Worm (Caenorhabditis elegans) whole organism, young adult: ENCODE data around the gene ecps-1.
A peak's percentile ranks its signal among the peaks of the same experiment; 100 is the strongest.

Experiments used
- B0019.2 ChIP-seq: fragments of 200-800 bp; sonication (Bioruptor generic); conservative IDR thresholded peaks from 2 replicates; pipeline ENCODE4 v1.3.6; 2022; ENCODE audit warnings: missing genetic modification reagents, missing genetic modification characterization, missing compliant biosample characterization
- B0035.1 ChIP-seq: sonication (generic microtip); optimal IDR thresholded peaks from 2 replicates; lab custom pipeline; 2016; ENCODE audit warnings: missing genetic modification characterization, mild to moderate bottlenecking, missing compliant biosample characterization, missing genotype, missing genetic modification reagents
- C17E4.6 ChIP-seq: fragments of 200-800 bp; sonication (Bioruptor generic); IDR thresholded peaks from 2 replicates; pipeline ENCODE4 v1.3.6; 2022; ENCODE audit warnings: missing genetic modification reagents, missing genetic modification characterization, missing compliant biosample characterization
- D2030.7 ChIP-seq: fragments of 200-800 bp; sonication (Bioruptor generic); IDR thresholded peaks from 2 replicates; pipeline ENCODE4 v1.3.6; 2022; ENCODE audit warnings: missing genetic modification reagents, missing genetic modification characterization, missing compliant biosample characterization
- F49E8.2 ChIP-seq: sonication (generic microtip); optimal IDR thresholded peaks from 3 replicates; lab custom pipeline; 2017; ENCODE audit warnings: missing genetic modification characterization, mild to moderate bottlenecking, missing compliant biosample characterization, antibody characterized with exemption, moderate library complexity; ENCODE audit not compliant: insufficient read depth
- F55B11.4 ChIP-seq: sonication (generic microtip); optimal IDR thresholded peaks from 2 replicates; lab custom pipeline; 2016; ENCODE audit warnings: missing compliant biosample characterization, missing genetic modification characterization, borderline replicate concordance; ENCODE audit not compliant: insufficient read depth
- K11D2.4 ChIP-seq: fragments of 200-800 bp; sonication (Bioruptor generic); IDR thresholded peaks from 2 replicates; pipeline ENCODE4 v1.3.6; 2022; ENCODE audit warnings: missing genetic modification reagents, missing genetic modification characterization, missing compliant biosample characterization
- K12H6.12 ChIP-seq: fragments of 200-800 bp; sonication (Bioruptor generic); optimal IDR thresholded peaks from 2 replicates; lab custom pipeline; 2018; ENCODE audit warnings: mild to moderate bottlenecking, missing genetic modification characterization, missing compliant biosample characterization
- ZK185.1 ChIP-seq: sonication (generic microtip); optimal IDR thresholded peaks from 2 replicates; lab custom pipeline; 2016; ENCODE audit warnings: mild to moderate bottlenecking, missing genetic modification characterization, missing compliant biosample characterization; ENCODE audit not compliant: poor library complexity, severe bottlenecking
- athp-1 ChIP-seq: sonication (generic microtip); optimal IDR thresholded peaks from 2 replicates; lab custom pipeline; 2017; ENCODE audit warnings: mild to moderate bottlenecking, missing genetic modification characterization, missing compliant biosample characterization
- attf-3 ChIP-seq: fragments of 200-800 bp; sonication (Bioruptor generic); conservative IDR thresholded peaks from 2 replicates; pipeline ENCODE4 v1.3.6; 2022; ENCODE audit warnings: missing genetic modification reagents, missing genetic modification characterization, missing compliant biosample characterization
- attf-5 ChIP-seq: fragments of 200-800 bp; sonication (Bioruptor generic); optimal IDR thresholded peaks from 2 replicates; lab custom pipeline; 2018; ENCODE audit warnings: mild to moderate bottlenecking, missing genetic modification characterization, missing compliant biosample characterization
- attf-6 ChIP-seq: fragments of 200-800 bp; sonication (Bioruptor generic); IDR thresholded peaks from 2 replicates; pipeline ENCODE4 v1.3.6; 2022; ENCODE audit warnings: missing genetic modification reagents, missing genetic modification characterization, missing compliant biosample characterization
- bed-2 ChIP-seq: fragments of 200-800 bp; sonication (Bioruptor generic); IDR thresholded peaks from 2 replicates; pipeline ENCODE4 v1.3.6; 2022; ENCODE audit warnings: missing genetic modification reagents, missing genetic modification characterization, missing compliant biosample characterization
- cebp-2 ChIP-seq: fragments of 200-800 bp; sonication (Bioruptor generic); IDR thresholded peaks from 2 replicates; pipeline ENCODE4 v1.3.6; 2022; ENCODE audit warnings: missing genetic modification characterization, missing compliant biosample characterization
- ceh-100 ChIP-seq: fragments of 200-800 bp; sonication (Bioruptor generic); IDR thresholded peaks from 2 replicates; pipeline ENCODE4 v1.3.6; 2022; ENCODE audit warnings: missing genetic modification reagents, missing genetic modification characterization, missing compliant biosample characterization
- ceh-91 ChIP-seq: fragments of 200-800 bp; sonication (Bioruptor generic); IDR thresholded peaks from 2 replicates; pipeline ENCODE4 v1.3.6; 2022; ENCODE audit warnings: missing genetic modification reagents, missing genetic modification characterization, missing compliant biosample characterization
- die-1 ChIP-seq: sonication (generic microtip); optimal IDR thresholded peaks from 2 replicates; lab custom pipeline; 2016; ENCODE audit warnings: missing genotype, mild to moderate bottlenecking, missing genetic modification characterization, missing compliant biosample characterization
- dox-1 ChIP-seq: fragments of 200-800 bp; sonication (Bioruptor generic); IDR thresholded peaks from 2 replicates; pipeline ENCODE4 v1.3.6; 2022; ENCODE audit warnings: missing genetic modification reagents, missing genetic modification characterization, missing compliant biosample characterization
- egrh-3 ChIP-seq: fragments of 200-800 bp; sonication (Bioruptor generic); IDR thresholded peaks from 2 replicates; pipeline ENCODE4 v1.3.6; 2022; ENCODE audit warnings: missing genetic modification reagents, missing genetic modification characterization, missing compliant biosample characterization
- fkh-3 ChIP-seq: sonication (generic microtip); optimal IDR thresholded peaks from 2 replicates; lab custom pipeline; 2016; ENCODE audit warnings: mild to moderate bottlenecking, missing genetic modification characterization, missing compliant biosample characterization
- gei-17 ChIP-seq: fragments of 200-800 bp; sonication (Bioruptor generic); optimal IDR thresholded peaks from 2 replicates; lab custom pipeline; 2018; ENCODE audit warnings: mild to moderate bottlenecking, missing genetic modification characterization, missing compliant biosample characterization
- hlh-12 ChIP-seq: sonication (generic microtip); optimal IDR thresholded peaks from 2 replicates; lab custom pipeline; 2016; ENCODE audit warnings: missing genetic modification characterization, missing compliant biosample characterization
- hrde-1 ChIP-seq: sonication (generic microtip); optimal IDR thresholded peaks from 2 replicates; lab custom pipeline; 2016; ENCODE audit warnings: missing genetic modification characterization, mild to moderate bottlenecking, missing compliant biosample characterization, moderate library complexity, missing genotype, missing genetic modification reagents, borderline replicate concordance
- hsf-1 ChIP-seq: fragments of 200-800 bp; sonication (Bioruptor generic); IDR thresholded peaks from 2 replicates; pipeline ENCODE4 v1.3.6; 2022; ENCODE audit warnings: missing genetic modification reagents, missing genetic modification characterization, missing compliant biosample characterization
- let-526 ChIP-seq: fragments of 200-800 bp; sonication (Bioruptor generic); IDR thresholded peaks from 2 replicates; pipeline ENCODE4 v1.3.6; 2022; ENCODE audit warnings: missing genetic modification reagents, missing genetic modification characterization, missing compliant biosample characterization
- lin-26 ChIP-seq: fragments of 200-800 bp; sonication (Bioruptor generic); IDR thresholded peaks from 2 replicates; pipeline ENCODE4 v1.3.6; 2022; ENCODE audit warnings: missing genetic modification reagents, missing genetic modification characterization, missing compliant biosample characterization
- lin-35 ChIP-seq, 3 experiments: fragments of 150-350 bp in 2 of 3; sonication (generic microtip) in 1 of 3; optimal IDR thresholded peaks; 2 replicates each; lab custom pipeline; 2014 to 2018; ENCODE audit warnings: missing biosample characterization in 3 of 3, missing genetic modification characterization in 3 of 3, missing genetic modification reagents in 3 of 3
- madf-10 ChIP-seq: sonication (generic microtip); optimal IDR thresholded peaks from 2 replicates; lab custom pipeline; 2016; ENCODE audit warnings: mild to moderate bottlenecking, missing genetic modification characterization, missing compliant biosample characterization
- madf-3 ChIP-seq: fragments of 200-800 bp; sonication (Bioruptor generic); IDR thresholded peaks from 2 replicates; pipeline ENCODE4 v1.3.6; 2022; ENCODE audit warnings: missing genetic modification reagents, missing genetic modification characterization, missing compliant biosample characterization
- madf-6 ChIP-seq: fragments of 200-800 bp; sonication (Bioruptor generic); IDR thresholded peaks from 2 replicates; pipeline ENCODE4 v1.3.6; 2022; ENCODE audit warnings: missing genetic modification reagents, missing genetic modification characterization, missing compliant biosample characterization
- madf-8 ChIP-seq: fragments of 200-800 bp; sonication (Bioruptor generic); conservative IDR thresholded peaks from 2 replicates; pipeline ENCODE4 v1.3.6; 2022; ENCODE audit warnings: missing genetic modification reagents, missing genetic modification characterization, missing compliant biosample characterization
- nfya-2 ChIP-seq: fragments of 200-800 bp; sonication (Bioruptor generic); IDR thresholded peaks from 2 replicates; pipeline ENCODE4 v1.3.6; 2022; ENCODE audit warnings: missing genetic modification reagents, missing genetic modification characterization, missing compliant biosample characterization
- nfyb-1 ChIP-seq: fragments of 200-800 bp; sonication (Bioruptor generic); IDR thresholded peaks from 2 replicates; pipeline ENCODE4 v1.3.6; 2022; ENCODE audit warnings: missing genetic modification reagents, missing genetic modification characterization, missing compliant biosample characterization
- nhr-80 ChIP-seq: sonication (generic microtip); optimal IDR thresholded peaks from 2 replicates; lab custom pipeline; 2016; ENCODE audit warnings: missing genetic modification characterization, missing compliant biosample characterization
- pha-4 ChIP-seq: fragments of 150-350 bp; sonication (generic microtip); optimal IDR thresholded peaks from 2 replicates; lab custom pipeline; 2014; ENCODE audit warnings: missing biosample characterization, missing genetic modification reagents, missing genetic modification characterization
- rcor-1 ChIP-seq: fragments of 200-800 bp; sonication (Bioruptor generic); IDR thresholded peaks from 2 replicates; pipeline ENCODE4 v1.3.6; 2022; ENCODE audit warnings: missing genetic modification reagents, missing genetic modification characterization, missing compliant biosample characterization
- rec-8 ChIP-seq, 2 experiments: sonication (generic microtip); optimal IDR thresholded peaks; 2 replicates each; lab custom pipeline; 2016; ENCODE audit warnings: mild to moderate bottlenecking in 2 of 2, missing genetic modification characterization in 2 of 2, missing genetic modification reagents in 2 of 2, missing genotype in 2 of 2, missing biosample characterization in 1 of 2, missing compliant biosample characterization in 1 of 2, moderate library complexity in 1 of 2
- snpc-1.3 ChIP-seq: sonication (generic microtip); optimal IDR thresholded peaks from 2 replicates; lab custom pipeline; 2017; ENCODE audit warnings: missing genetic modification characterization, mild to moderate bottlenecking, missing compliant biosample characterization, antibody characterized with exemption, moderate library complexity, missing genotype, missing genetic modification reagents; ENCODE audit not compliant: insufficient read depth
- somi-1 ChIP-seq: fragments of 200-800 bp; sonication (Bioruptor generic); optimal IDR thresholded peaks from 2 replicates; lab custom pipeline; 2018; ENCODE audit warnings: mild to moderate bottlenecking, missing genetic modification characterization, missing compliant biosample characterization
- tlf-1 ChIP-seq: fragments of 200-800 bp; sonication (Bioruptor generic); optimal IDR thresholded peaks from 2 replicates; lab custom pipeline; 2018; ENCODE audit warnings: mild to moderate bottlenecking, missing genetic modification characterization, missing compliant biosample characterization
- unc-62 ChIP-seq: fragments of 150-350 bp; optimal IDR thresholded peaks from 2 replicates; lab custom pipeline; 2014; ENCODE audit warnings: missing biosample characterization, missing genetic modification reagents, missing genetic modification characterization
- xnd-1 ChIP-seq: sonication (generic microtip); optimal IDR thresholded peaks from 2 replicates; lab custom pipeline; 2016; ENCODE audit warnings: missing genotype, missing genetic modification reagents, missing genetic modification characterization, missing compliant biosample characterization
- ztf-18 ChIP-seq: sonication (generic microtip); optimal IDR thresholded peaks from 2 replicates; lab custom pipeline; 2016; ENCODE audit warnings: missing genotype, mild to moderate bottlenecking, missing genetic modification characterization, missing compliant biosample characterization
- ztf-25 ChIP-seq: fragments of 200-800 bp; sonication (Bioruptor generic); IDR thresholded peaks from 2 replicates; pipeline ENCODE4 v1.3.6; 2022; ENCODE audit warnings: missing genetic modification reagents, missing genetic modification characterization, missing compliant biosample characterization
- ztf-28 ChIP-seq: fragments of 200-800 bp; sonication (Bioruptor generic); IDR thresholded peaks from 2 replicates; pipeline ENCODE4 v1.3.6; 2022; ENCODE audit warnings: missing genetic modification reagents, missing genetic modification characterization, missing compliant biosample characterization

ecps-1 gene

ce11 chrIII:10460427-10461163, at the start of gene ecps-1:
TSS of gene ecps-1 (minus strand) at chrIII:10460551.
- TF ChIP-seq madf-8 (GFP tag; lab: Robert Waterston, UW) = peak; percentile 68
- TF ChIP-seq egrh-3 (GFP tag; lab: Robert Waterston, UW) = peak; percentile 44; the same call in 1 of the 2 replicates
- TF ChIP-seq ztf-28 (GFP tag; lab: Robert Waterston, UW) = peak; percentile 96
- 0 out of 2 replicates have a peak, but pooled peaks have one; percentile 54 for TF ChIP-seq nfyb-1
- TF ChIP-seq madf-10 (tag; lab: Kevin White, UChicago) = peak; percentile 76
- peak; percentile 96 for TF ChIP-seq D2030.7
- peak; percentile 100 for TF ChIP-seq ceh-100 (GFP tag; lab: Robert Waterston, UW)
- peak; percentile 67 for TF ChIP-seq pha-4
- TF ChIP-seq B0019.2 (GFP tag; lab: Robert Waterston, UW) = peak; percentile 80
- peak; percentile 68; the same call in 1 of the 2 replicates for TF ChIP-seq K11D2.4 (GFP tag; lab: Robert Waterston, UW)
- TF ChIP-seq die-1 (tag; lab: Kevin White, UChicago) = no peak
- peak; percentile 48 for TF ChIP-seq somi-1 (GFP tag; lab: Kevin White, UChicago)
- TF ChIP-seq snpc-1.3 (tag; lab: Kevin White, UChicago) = peak; percentile 79
- TF ChIP-seq ceh-91 (GFP tag; lab: Robert Waterston, UW) = peak; percentile 86
- TF ChIP-seq xnd-1 (tag; lab: Kevin White, UChicago) = no peak
- TF ChIP-seq gei-17 (GFP tag; lab: Kevin White, UChicago) = no peak
- TF ChIP-seq tlf-1 (GFP tag; lab: Kevin White, UChicago) = peak; percentile 75
- peak; percentile 25; the same call in 1 of the 2 replicates for TF ChIP-seq lin-26 (GFP tag; lab: Robert Waterston, UW)
- peak; percentile 91 for TF ChIP-seq athp-1 (tag; lab: Kevin White, UChicago)
- no peak for TF ChIP-seq hlh-12 (tag; lab: Kevin White, UChicago)
- peak; percentile 61 for TF ChIP-seq ztf-18 (tag; lab: Kevin White, UChicago)
- TF ChIP-seq lin-35 (GFP tag; optimal IDR thresholded peaks at IDR 0.05; lab: Kevin White, UChicago) = peak in 1 of 3 experiments; percentile 66
- TF ChIP-seq ztf-25 (GFP tag; lab: Robert Waterston, UW) = peak; percentile 84
- peak; percentile 84 for TF ChIP-seq F49E8.2 (tag; lab: Kevin White, UChicago)
- TF ChIP-seq attf-5 (GFP tag; lab: Kevin White, UChicago) = peak; percentile 100
- TF ChIP-seq hsf-1 = no peak
- TF ChIP-seq F55B11.4 = no peak
- TF ChIP-seq madf-3 (GFP tag; lab: Robert Waterston, UW) = peak; percentile 79; the same call in 1 of the 2 replicates
- no peak for TF ChIP-seq nhr-80 (tag; lab: Kevin White, UChicago)
- TF ChIP-seq let-526 (GFP tag; lab: Robert Waterston, UW) = peak; percentile 68; the same call in 1 of the 2 replicates
- peak; percentile 93 for TF ChIP-seq dox-1 (GFP tag; lab: Robert Waterston, UW)
- peak; percentile 6 to 37 for TF ChIP-seq rec-8 (tag; optimal IDR thresholded peaks at IDR 0.05; lab: Kevin White, UChicago)
- peak; percentile 93 for TF ChIP-seq rcor-1 (GFP tag; lab: Robert Waterston, UW)
- peak; percentile 70 for TF ChIP-seq C17E4.6 (GFP tag; lab: Robert Waterston, UW)
- no peak for TF ChIP-seq cebp-2
- TF ChIP-seq unc-62 (GFP tag; lab: Kevin White, UChicago) = no peak
- peak; percentile 78; the same call in 1 of the 2 replicates for TF ChIP-seq attf-6 (GFP tag; lab: Robert Waterston, UW)
- peak; percentile 62; the same call in 1 of the 2 replicates for TF ChIP-seq bed-2
- peak; percentile 90 for TF ChIP-seq ZK185.1 (tag; lab: Kevin White, UChicago)
- peak; percentile 63 for TF ChIP-seq K12H6.12
- TF ChIP-seq madf-6 = peak; percentile 84
- TF ChIP-seq hrde-1 (tag; lab: Kevin White, UChicago) = no peak
- no peak for TF ChIP-seq B0035.1 (tag; lab: Kevin White, UChicago)
- no peak for TF ChIP-seq fkh-3
- TF ChIP-seq nfya-2 = no peak
- TF ChIP-seq attf-3 (GFP tag; lab: Robert Waterston, UW) = peak; percentile 70
